Fruit fly (Drosophila melanogaster) whole organism, embryonic: ENCODE data around the gene CG10598.
A peak's percentile ranks its signal among the peaks of the same experiment; 100 is the strongest.

Experiments used
- Blimp-1 ChIP-seq: fragments of 200-800 bp; sonication (Bioruptor generic); optimal IDR thresholded peaks from 3 replicates; lab custom pipeline; 2018; ENCODE audit warnings: missing biosample characterization, missing genetic modification characterization, mild to moderate bottlenecking, moderate library complexity, missing genetic modification reagents
- CG10274 ChIP-seq: fragments of 200-800 bp; sonication (Bioruptor generic); optimal IDR thresholded peaks from 3 replicates; lab custom pipeline; 2017; ENCODE audit warnings: missing biosample characterization, mild to moderate bottlenecking, missing genetic modification characterization
- CG10979 ChIP-seq: fragments of 200-800 bp; sonication (Bioruptor generic); optimal IDR thresholded peaks from 2 replicates; lab custom pipeline; 2018; ENCODE audit warnings: missing biosample characterization, mild to moderate bottlenecking, missing genetic modification characterization, moderate library complexity
- CG11504 ChIP-seq: fragments of 200-800 bp; sonication (Bioruptor generic); optimal IDR thresholded peaks from 3 replicates; lab custom pipeline; 2019; ENCODE audit warnings: missing biosample characterization, mild to moderate bottlenecking, missing genetic modification characterization, moderate library complexity
- CG12391 ChIP-seq: fragments of 200-800 bp; sonication (Bioruptor generic); optimal IDR thresholded peaks from 3 replicates; lab custom pipeline; 2018; ENCODE audit warnings: missing biosample characterization, mild to moderate bottlenecking, missing genetic modification characterization, moderate library complexity
- CG13624 ChIP-seq: fragments of 200-800 bp; sonication (Bioruptor generic); optimal IDR thresholded peaks from 2 replicates; lab custom pipeline; 2016; ENCODE audit warnings: missing biosample characterization, missing genetic modification characterization
- CG17186 ChIP-seq: fragments of 200-800 bp; sonication (Bioruptor generic); optimal IDR thresholded peaks from 3 replicates; lab custom pipeline; 2017; ENCODE audit warnings: missing biosample characterization, missing genetic modification reagents, missing genetic modification characterization
- CG17359 ChIP-seq: fragments of 200-800 bp; sonication (Bioruptor generic); optimal IDR thresholded peaks from 3 replicates; lab custom pipeline; 2018; ENCODE audit warnings: missing biosample characterization, mild to moderate bottlenecking, missing genetic modification characterization, moderate library complexity
- CG18262 ChIP-seq: fragments of 200-800 bp; optimal IDR thresholded peaks from 3 replicates; lab custom pipeline; 2019; ENCODE audit warnings: missing biosample characterization, mild to moderate bottlenecking, missing genetic modification characterization, moderate library complexity
- CG30020 ChIP-seq: fragments of 200-800 bp; optimal IDR thresholded peaks from 2 replicates; lab custom pipeline; 2019; ENCODE audit warnings: missing biosample characterization, mild to moderate bottlenecking, missing genetic modification characterization, moderate library complexity
- CG31441 ChIP-seq: fragments of 200-800 bp; sonication (Bioruptor generic); IDR thresholded peaks from 2 replicates; pipeline ENCODE4 v1.3.6; 2022; ENCODE audit warnings: missing biosample characterization, missing genetic modification characterization
- CG4424 ChIP-seq: fragments of 200-800 bp; sonication (Bioruptor generic); optimal IDR thresholded peaks from 3 replicates; lab custom pipeline; 2016; ENCODE audit warnings: missing biosample characterization, missing genetic modification characterization
- CG6689 ChIP-seq: fragments of 200-800 bp; sonication (Bioruptor generic); IDR thresholded peaks from 2 replicates; pipeline ENCODE4 v1.3.6; 2022; ENCODE audit warnings: missing biosample characterization, missing genetic modification characterization
- CG7556 ChIP-seq: fragments of 200-800 bp; sonication (Bioruptor generic); optimal IDR thresholded peaks from 2 replicates; lab custom pipeline; 2017; ENCODE audit warnings: missing biosample characterization, mild to moderate bottlenecking, missing genetic modification characterization
- CG7786 ChIP-seq: fragments of 200-800 bp; sonication (Bioruptor generic); optimal IDR thresholded peaks from 2 replicates; lab custom pipeline; 2016; ENCODE audit warnings: missing biosample characterization, missing genetic modification characterization
- CG8281 ChIP-seq: fragments of 200-800 bp; sonication (Bioruptor generic); optimal IDR thresholded peaks from 2 replicates; lab custom pipeline; 2018; ENCODE audit warnings: missing biosample characterization, mild to moderate bottlenecking, missing genetic modification characterization, moderate library complexity
- CG9437 ChIP-seq: fragments of 200-800 bp; sonication (Bioruptor generic); optimal IDR thresholded peaks from 2 replicates; lab custom pipeline; 2018; ENCODE audit warnings: missing biosample characterization, mild to moderate bottlenecking, missing genetic modification characterization
- Chrac-16 ChIP-seq: fragments of 200-800 bp; sonication (Bioruptor generic); optimal IDR thresholded peaks from 3 replicates; lab custom pipeline; 2016; ENCODE audit warnings: missing biosample characterization, missing genetic modification characterization
- Hsf ChIP-seq: fragments of 200-800 bp; sonication (Bioruptor generic); optimal IDR thresholded peaks from 3 replicates; lab custom pipeline; 2016; ENCODE audit warnings: missing biosample characterization, missing genetic modification characterization
- Oli ChIP-seq: fragments of 200-800 bp; sonication (Bioruptor generic); optimal IDR thresholded peaks from 2 replicates; lab custom pipeline; 2018; ENCODE audit warnings: missing biosample characterization, mild to moderate bottlenecking, missing genetic modification characterization, moderate library complexity
- PHDP ChIP-seq: fragments of 200-800 bp; sonication (Bioruptor generic); optimal IDR thresholded peaks from 3 replicates; lab custom pipeline; 2018; ENCODE audit warnings: missing biosample characterization, mild to moderate bottlenecking, missing genetic modification characterization, moderate library complexity
- Ptx1 ChIP-seq: fragments of 200-800 bp; sonication (Bioruptor generic); IDR thresholded peaks from 2 replicates; pipeline ENCODE4 v1.3.6; 2022; ENCODE audit warnings: missing biosample characterization, missing genetic modification characterization
- Sox102F ChIP-seq: fragments of 200-800 bp; sonication (Bioruptor generic); optimal IDR thresholded peaks from 2 replicates; lab custom pipeline; 2018; ENCODE audit warnings: missing biosample characterization, mild to moderate bottlenecking, missing genetic modification characterization, moderate library complexity
- Ssrp ChIP-seq: fragments of 200-800 bp; sonication (Bioruptor generic); optimal IDR thresholded peaks from 2 replicates; lab custom pipeline; 2018; ENCODE audit warnings: missing biosample characterization, mild to moderate bottlenecking, missing genetic modification characterization, moderate library complexity
- az2 ChIP-seq: fragments of 200-800 bp; sonication (Bioruptor generic); optimal IDR thresholded peaks from 3 replicates; lab custom pipeline; 2016; ENCODE audit warnings: missing biosample characterization, missing genetic modification characterization
- bsh ChIP-seq, 2 experiments: fragments of 200-800 bp; sonication (Bioruptor generic); optimal IDR thresholded peaks; 2 replicates each; lab custom pipeline; 2017 to 2018; ENCODE audit warnings: mild to moderate bottlenecking in 2 of 2, missing biosample characterization in 2 of 2, missing genetic modification characterization in 2 of 2, moderate library complexity in 1 of 2
- dysf ChIP-seq: fragments of 200-800 bp; sonication (Bioruptor generic); IDR thresholded peaks from 3 replicates; pipeline ENCODE4 v1.3.6; 2022; ENCODE audit warnings: missing biosample characterization, missing genetic modification characterization
- en ChIP-seq: fragments of 200-800 bp; sonication (Bioruptor generic); optimal IDR thresholded peaks from 2 replicates; lab custom pipeline; 2016; ENCODE audit warnings: missing biosample characterization, missing genetic modification characterization
- ewg ChIP-seq: fragments of 200-800 bp; sonication (Bioruptor generic); optimal IDR thresholded peaks from 3 replicates; lab custom pipeline; 2017; ENCODE audit warnings: mild to moderate bottlenecking, missing biosample characterization, missing genetic modification reagents, missing genetic modification characterization
- fd96Cb ChIP-seq: fragments of 200-800 bp; sonication (Bioruptor generic); optimal IDR thresholded peaks from 2 replicates; lab custom pipeline; 2018; ENCODE audit warnings: missing biosample characterization, mild to moderate bottlenecking, missing genetic modification characterization, moderate library complexity
- gem ChIP-seq: fragments of 200-800 bp; sonication (Bioruptor generic); optimal IDR thresholded peaks from 2 replicates; lab custom pipeline; 2019; ENCODE audit warnings: missing biosample characterization, mild to moderate bottlenecking, missing genetic modification characterization, moderate library complexity
- grau ChIP-seq: fragments of 200-800 bp; optimal IDR thresholded peaks from 3 replicates; lab custom pipeline; 2019; ENCODE audit warnings: missing biosample characterization, mild to moderate bottlenecking, missing genetic modification characterization, moderate library complexity
- her ChIP-seq: fragments of 200-800 bp; sonication (Bioruptor generic); optimal IDR thresholded peaks from 2 replicates; lab custom pipeline; 2016; ENCODE audit warnings: missing biosample characterization, missing genetic modification characterization
- ken ChIP-seq: fragments of 200-800 bp; sonication (Bioruptor generic); IDR thresholded peaks from 3 replicates; pipeline ENCODE4 v1.3.6; 2022; ENCODE audit warnings: missing biosample characterization, missing genetic modification characterization
- knrl ChIP-seq: fragments of 200-800 bp; sonication (Bioruptor generic); IDR thresholded peaks from 3 replicates; pipeline ENCODE4 v1.3.6; 2022; ENCODE audit warnings: missing biosample characterization, missing genetic modification characterization; ENCODE audit not compliant: partially characterized antibody
- lola ChIP-seq, 3 experiments: fragments of >200 bp in 2 of 3; fragments of 200-800 bp in 1 of 3; sonication (Bioruptor generic) in 1 of 3; optimal IDR thresholded peaks; 2 replicates each; lab custom pipeline; 2017 to 2019; ENCODE audit warnings: missing biosample characterization in 3 of 3, missing genetic modification characterization in 3 of 3, mild to moderate bottlenecking in 1 of 3, moderate library complexity in 1 of 3
- nerfin-1 ChIP-seq: fragments of 200-800 bp; sonication (Bioruptor generic); optimal IDR thresholded peaks from 3 replicates; lab custom pipeline; 2019; ENCODE audit warnings: missing biosample characterization, mild to moderate bottlenecking, missing genetic modification characterization, moderate library complexity
- nmo ChIP-seq: fragments of 200-800 bp; sonication (Bioruptor generic); optimal IDR thresholded peaks from 2 replicates; lab custom pipeline; 2018; ENCODE audit warnings: missing biosample characterization, mild to moderate bottlenecking, missing genetic modification characterization, moderate library complexity
- pan ChIP-seq, 4 experiments: fragments of >200 bp in 3 of 4; fragments of 200-800 bp in 1 of 4; sonication (Bioruptor generic) in 1 of 4; optimal IDR thresholded peaks in 3 of 4; IDR thresholded peaks in 1 of 4; 2 replicates each; pipeline versions ENCODE4 v1.3.6 to Lab custom; 2017 to 2022; ENCODE audit warnings: missing biosample characterization in 2 of 4, missing genetic modification characterization in 2 of 4, mixed read lengths in 1 of 4
- phol ChIP-seq: fragments of 200-800 bp; sonication (Bioruptor generic); optimal IDR thresholded peaks from 3 replicates; lab custom pipeline; 2018; ENCODE audit warnings: missing biosample characterization, mild to moderate bottlenecking, missing genetic modification characterization, moderate library complexity
- pum ChIP-seq: fragments of 200-800 bp; sonication (Bioruptor generic); optimal IDR thresholded peaks from 2 replicates; lab custom pipeline; 2016; ENCODE audit warnings: missing biosample characterization, missing genetic modification characterization
- repo ChIP-seq: fragments of 200-800 bp; sonication (Bioruptor generic); optimal IDR thresholded peaks from 2 replicates; lab custom pipeline; 2016; ENCODE audit warnings: missing biosample characterization, missing genetic modification characterization
- row ChIP-seq: fragments of 200-800 bp; sonication (Bioruptor generic); IDR thresholded peaks from 3 replicates; pipeline ENCODE4 v1.3.6; 2022; ENCODE audit warnings: missing biosample characterization, missing genetic modification characterization
- sens ChIP-seq: fragments of 200-800 bp; sonication (Bioruptor generic); peaks from one replicate; lab custom pipeline; 2016; ENCODE audit warnings: missing biosample characterization, missing genetic modification characterization
- seq ChIP-seq: fragments of 200-800 bp; sonication (Bioruptor generic); IDR thresholded peaks from 2 replicates; pipeline ENCODE4 v1.3.6; 2022; ENCODE audit warnings: missing biosample characterization, missing genetic modification characterization
- stc ChIP-seq: fragments of 200-800 bp; sonication (Bioruptor generic); IDR thresholded peaks from 2 replicates; pipeline ENCODE4 v1.3.6; 2022; ENCODE audit warnings: missing biosample characterization, missing genetic modification characterization
- trh ChIP-seq: fragments of 200-800 bp; sonication (Bioruptor generic); optimal IDR thresholded peaks from 2 replicates; lab custom pipeline; 2016; ENCODE audit warnings: missing biosample characterization, missing genetic modification characterization
- wor ChIP-seq: fragments of 200-800 bp; sonication (Bioruptor generic); IDR thresholded peaks from 2 replicates; pipeline ENCODE4 v1.3.6; 2022; ENCODE audit warnings: missing biosample characterization, missing genetic modification characterization
- zen ChIP-seq: fragments of 200-800 bp; sonication (Bioruptor generic); optimal IDR thresholded peaks from 3 replicates; lab custom pipeline; 2018; ENCODE audit warnings: missing biosample characterization, mild to moderate bottlenecking, missing genetic modification characterization, moderate library complexity

Gene CG10598

DNA sequence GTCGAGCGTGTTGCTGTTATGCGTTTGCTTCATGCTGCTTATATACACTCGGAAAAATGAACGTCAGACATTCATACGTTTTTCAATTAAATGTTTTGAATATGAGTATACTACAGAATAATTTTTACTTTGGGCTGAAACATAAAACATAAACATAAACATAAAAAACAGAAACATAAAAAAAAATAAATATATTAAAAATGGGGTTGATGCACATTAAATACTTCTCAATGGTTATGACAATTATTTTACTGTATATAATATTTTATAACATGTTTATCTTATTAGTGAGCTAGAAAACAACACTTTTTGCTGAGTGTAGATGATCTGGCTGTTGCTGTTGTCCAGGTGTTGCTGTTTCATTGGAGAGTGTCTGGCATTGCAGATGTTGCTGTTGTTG, 10.8 kb upstream of the CG10598 start:
- TF ChIP-seq stc (GFP tag; lab: Robert Waterston, UW) (0 out of 2 replicates have a peak, but pooled peaks have one; percentile 24), row (GFP tag; lab: Robert Waterston, UW) (peak; percentile 40; the same call in 2 of the 3 replicates), CG9437 (GFP tag; lab: Kevin White, UChicago) (peak; percentile 9), nerfin-1 (tag; lab: Kevin White, UChicago) (no peak), zen (tag; lab: Kevin White, UChicago) (peak; percentile 17), CG6689 (0 out of 2 replicates have a peak, but pooled peaks have one; percentile 5), CG7786 (no peak), her (GFP tag; lab: Kevin White, UChicago) (no peak), knrl (GFP tag; lab: Robert Waterston, UW) (no peak), Ssrp (tag; lab: Kevin White, UChicago) (peak; percentile 41), Sox102F (GFP tag; lab: Kevin White, UChicago) (peak; percentile 68), repo (GFP tag; lab: Kevin White, UChicago) (no peak), Hsf (GFP tag; lab: Kevin White, UChicago) (no peak), CG31441 (GFP tag; lab: Robert Waterston, UW) (peak; percentile 51), bsh (GFP tag; optimal IDR thresholded peaks at IDR 0.05; lab: Kevin White, UChicago) (peak; percentile 22 to 38), gem (tag; lab: Kevin White, UChicago) (peak; percentile 67), seq (GFP tag; lab: Robert Waterston, UW) (no peak), CG12391 (peak; percentile 35), CG4424 (GFP tag; lab: Kevin White, UChicago) (peak; percentile 22), lola (GFP tag; optimal IDR thresholded peaks at IDR 0.05; lab: Kevin White, UChicago) (peak in 1 of 3 experiments; percentile 26), sens (peak; percentile 58), Chrac-16 (GFP tag; lab: Kevin White, UChicago) (no peak), CG10979 (tag; lab: Kevin White, UChicago) (peak; percentile 42), CG13624 (GFP tag; lab: Kevin White, UChicago) (no peak), Oli (tag; lab: Kevin White, UChicago) (peak; percentile 47), CG7556 (GFP tag; lab: Kevin White, UChicago) (peak; percentile 11), pan (optimal IDR thresholded peaks at IDR 0.05; lab: Kevin White, UChicago) (no peak), pan (GFP tag; optimal IDR thresholded peaks at IDR 0.05 in 1 of 2, IDR thresholded peaks at IDR 0.05 in 1 of 2) (peak in 1 of 2 experiments; percentile 20), trh (GFP tag; lab: Kevin White, UChicago) (no peak), CG17359 (tag; lab: Kevin White, UChicago) (peak; percentile 49), CG11504 (tag; lab: Kevin White, UChicago) (peak; percentile 68), Blimp-1 (GFP tag; lab: Kevin White, UChicago) (peak; percentile 29), en (no peak), dysf (0 out of 3 replicates have a peak, but pooled peaks have one; percentile 5), az2 (GFP tag; lab: Kevin White, UChicago) (peak; percentile 27), phol (tag; lab: Kevin White, UChicago) (peak; percentile 52), fd96Cb (peak; percentile 30), grau (tag; lab: Kevin White, UChicago) (peak; percentile 14), CG17186 (GFP tag; lab: Kevin White, UChicago) (no peak), wor (GFP tag; lab: Robert Waterston, UW) (0 out of 2 replicates have a peak, but pooled peaks have one; percentile 23), CG30020 (no peak), CG18262 (tag; lab: Kevin White, UChicago) (peak; percentile 41), Ptx1 (GFP tag; lab: Robert Waterston, UW) (peak; percentile 23; the same call in 1 of the 2 replicates), CG10274 (no peak), ewg (GFP tag; lab: Kevin White, UChicago) (peak; percentile 0), pum (GFP tag; lab: Kevin White, UChicago) (no peak), CG8281 (tag; lab: Kevin White, UChicago) (no peak), ken (GFP tag; lab: Robert Waterston, UW) (no peak), PHDP (peak; percentile 18), nmo (peak; percentile 24)
